Worm (Caenorhabditis elegans) whole organism, mixed stage, embryonic: ENCODE measurements around the gene ZK899.7.

Experiments used
- blmp-1 ChIP-seq: fragments of 150-350 bp; optimal IDR thresholded peaks from 2 replicates; lab custom pipeline; 2014; ENCODE audit warnings: missing biosample characterization, missing genetic modification characterization
- cnd-1 ChIP-seq: fragments of 200-800 bp; sonication (Bioruptor generic); optimal IDR thresholded peaks from 2 replicates; lab custom pipeline; 2018; ENCODE audit warnings: mild to moderate bottlenecking, missing genetic modification characterization, missing compliant biosample characterization
- elt-1 ChIP-seq: sonication (generic microtip); optimal IDR thresholded peaks from 2 replicates; lab custom pipeline; 2017; ENCODE audit warnings: missing genetic modification characterization, mild to moderate bottlenecking, missing compliant biosample characterization, antibody characterized with exemption, moderate library complexity, borderline replicate concordance; ENCODE audit not compliant: insufficient read depth
- mls-2 ChIP-seq: sonication (generic microtip); optimal IDR thresholded peaks from 2 replicates; lab custom pipeline; 2016; ENCODE audit warnings: mild to moderate bottlenecking, missing genetic modification characterization, moderate library complexity, missing compliant biosample characterization
- nhr-12 ChIP-seq: fragments of 150-350 bp; optimal IDR thresholded peaks from 2 replicates; lab custom pipeline; 2014; ENCODE audit warnings: missing biosample characterization, missing genetic modification characterization
- nhr-28 ChIP-seq: fragments of 150-350 bp; optimal IDR thresholded peaks from 2 replicates; lab custom pipeline; 2014; ENCODE audit warnings: missing biosample characterization, missing genetic modification characterization
- pha-4 ChIP-seq: fragments of 150-350 bp; optimal IDR thresholded peaks from 2 replicates; lab custom pipeline; 2018; ENCODE audit warnings: missing biosample characterization, missing genetic modification reagents, missing genetic modification characterization
- sem-2 ChIP-seq: fragments of 200-800 bp; sonication (Bioruptor generic); optimal IDR thresholded peaks from 2 replicates; lab custom pipeline; 2018; ENCODE audit warnings: mild to moderate bottlenecking, missing genetic modification characterization, missing compliant biosample characterization
- snpc-4 ChIP-seq: fragments of 150-350 bp; optimal IDR thresholded peaks from 2 replicates; lab custom pipeline; 2014; ENCODE audit warnings: missing biosample characterization, missing genetic modification characterization
- unc-39 ChIP-seq: fragments of 150-350 bp; optimal IDR thresholded peaks from 2 replicates; lab custom pipeline; 2014; ENCODE audit warnings: missing biosample characterization, missing genetic modification characterization
- unc-62 ChIP-seq: fragments of 150-350 bp; optimal IDR thresholded peaks from 2 replicates; lab custom pipeline; 2014; ENCODE audit warnings: missing biosample characterization, missing genetic modification reagents, missing genetic modification characterization
- ztf-11 ChIP-seq: fragments of 150-350 bp; optimal IDR thresholded peaks from 2 replicates; lab custom pipeline; 2014; ENCODE audit warnings: missing biosample characterization, missing genetic modification characterization

DNA sequence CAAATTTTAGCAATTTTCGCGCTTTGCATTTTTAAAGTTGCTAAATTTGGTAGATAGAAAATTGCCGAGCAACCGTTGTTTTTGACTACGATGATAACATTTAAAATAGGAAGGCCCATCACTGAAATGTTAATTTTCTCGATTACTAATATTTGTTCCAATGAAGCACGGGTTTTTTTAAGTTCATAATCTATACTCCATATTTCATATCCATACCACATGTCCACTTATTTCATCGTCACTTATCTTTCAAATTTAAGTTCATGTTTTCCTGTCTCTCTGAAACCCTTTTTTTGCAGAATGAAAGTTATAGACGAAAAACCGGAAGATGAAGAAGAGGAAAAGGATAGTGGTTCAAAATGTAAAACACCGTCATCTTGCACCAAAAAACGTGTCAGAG lies 22.9 kb upstream of the ZK899.7 start, which contains the start of gene gap-2:
- TF ChIP-seq pha-4 (tag; lab: Kevin White, UChicago), result no peak
- no peak for TF ChIP-seq ztf-11
- no peak for TF ChIP-seq nhr-28 (tag; lab: Kevin White, UChicago)
- no peak for TF ChIP-seq elt-1 (tag; lab: Kevin White, UChicago)
- no peak for TF ChIP-seq sem-2
- no peak for TF ChIP-seq unc-39
- no peak for TF ChIP-seq cnd-1
- no peak for TF ChIP-seq mls-2
- TF ChIP-seq unc-62 (GFP tag; lab: Kevin White, UChicago), result no peak
- no peak for TF ChIP-seq snpc-4 (tag; lab: Kevin White, UChicago)
- TF ChIP-seq nhr-12 (tag; lab: Kevin White, UChicago), result no peak
- TF ChIP-seq blmp-1, result no peak
